Fruit fly (Drosophila melanogaster) whole organism, wandering third instar larva: ENCODE measurements around the gene CG10674.
A peak's percentile ranks its signal among the peaks of the same experiment; 100 is the strongest.

ENCODE experiments used
- Abd-B ChIP-seq: fragments of >200 bp; optimal IDR thresholded peaks from 2 replicates; lab custom pipeline; 2017; ENCODE audit warnings: missing biosample characterization, missing genetic modification characterization
- CG32264 ChIP-seq: fragments of 200-800 bp; sonication (Bioruptor generic); optimal IDR thresholded peaks from 2 replicates; lab custom pipeline; 2016; ENCODE audit warnings: missing biosample characterization, missing genetic modification characterization
- CG9705 ChIP-seq: fragments of 200-800 bp; sonication (Bioruptor generic); optimal IDR thresholded peaks from 2 replicates; lab custom pipeline; 2018; ENCODE audit warnings: missing biosample characterization, mild to moderate bottlenecking, missing genetic modification characterization
- CrebA ChIP-seq: fragments of 200-800 bp; sonication (Bioruptor generic); optimal IDR thresholded peaks from 2 replicates; lab custom pipeline; 2016; ENCODE audit warnings: missing biosample characterization, mild to moderate bottlenecking, missing genetic modification characterization, borderline replicate concordance
- Dfd ChIP-seq: fragments of >200 bp; optimal IDR thresholded peaks from 2 replicates; lab custom pipeline; 2017; ENCODE audit warnings: missing biosample characterization, missing genetic modification characterization
- Dif ChIP-seq: fragments of 200-275, 200-300 bp; sonication (Bioruptor generic); optimal IDR thresholded peaks from 2 replicates; lab custom pipeline; 2018; ENCODE audit warnings: missing biosample characterization, missing genetic modification characterization; ENCODE audit not compliant: partially characterized antibody
- GATAd ChIP-seq: sonication (Bioruptor generic); optimal IDR thresholded peaks from 2 replicates; lab custom pipeline; 2016; ENCODE audit warnings: missing biosample characterization, missing genetic modification characterization
- HLH106 ChIP-seq: fragments of 200-800 bp; optimal IDR thresholded peaks from 3 replicates; lab custom pipeline; 2019; ENCODE audit warnings: missing biosample characterization, mild to moderate bottlenecking, missing genetic modification characterization, moderate library complexity
- Hnf4 ChIP-seq: fragments of 200-800 bp; sonication (Bioruptor generic); optimal IDR thresholded peaks from 2 replicates; lab custom pipeline; 2016; ENCODE audit warnings: missing biosample characterization, mild to moderate bottlenecking, missing genetic modification characterization
- Hr78 ChIP-seq: fragments of >200 bp; optimal IDR thresholded peaks from 2 replicates; lab custom pipeline; 2017; ENCODE audit warnings: missing biosample characterization, missing genetic modification characterization
- Hr83 ChIP-seq: fragments of 200-300 bp; sonication (Bioruptor generic); optimal IDR thresholded peaks from 2 replicates; lab custom pipeline; 2016; ENCODE audit warnings: missing biosample characterization, mild to moderate bottlenecking, missing genetic modification characterization, moderate library complexity; ENCODE audit not compliant: poor library complexity, severe bottlenecking
- Jra ChIP-seq: sonication (Bioruptor generic); optimal IDR thresholded peaks from 2 replicates; lab custom pipeline; 2016; ENCODE audit warnings: missing biosample characterization, missing genetic modification characterization
- Mio ChIP-seq: sonication (Bioruptor generic); optimal IDR thresholded peaks from 2 replicates; lab custom pipeline; 2016; ENCODE audit warnings: missing biosample characterization, missing genetic modification characterization
- Myc ChIP-seq: fragments of >200 bp; optimal IDR thresholded peaks from 2 replicates; lab custom pipeline; 2017
- N ChIP-seq: fragments of >200 bp; optimal IDR thresholded peaks from 2 replicates; lab custom pipeline; 2018; ENCODE audit warnings: missing biosample characterization, missing external identifiers, missing genetic modification characterization
- OdsH ChIP-seq: fragments of 200-800 bp; sonication (Bioruptor generic); optimal IDR thresholded peaks from 2 replicates; lab custom pipeline; 2016; ENCODE audit warnings: missing biosample characterization, mild to moderate bottlenecking, missing genetic modification characterization
- Rel ChIP-seq, 2 experiments: fragments of 200-800 bp; sonication (Bioruptor generic) in 1 of 2; optimal IDR thresholded peaks; 2 replicates in 1 of 2; 3 replicates in 1 of 2; lab custom pipeline; 2016 to 2019; ENCODE audit warnings: mild to moderate bottlenecking in 2 of 2, missing biosample characterization in 2 of 2, missing genetic modification characterization in 2 of 2, moderate library complexity in 1 of 2
- Sp1 ChIP-seq: fragments of 200-800 bp; sonication (Bioruptor generic); optimal IDR thresholded peaks from 3 replicates; lab custom pipeline; 2019; ENCODE audit warnings: missing biosample characterization, mild to moderate bottlenecking, missing genetic modification characterization, moderate library complexity
- Vsx2 ChIP-seq: fragments of 200-300, 225-300 bp; sonication (Bioruptor generic); optimal IDR thresholded peaks from 2 replicates; lab custom pipeline; 2018; ENCODE audit warnings: missing biosample characterization, missing genetic modification characterization; ENCODE audit not compliant: partially characterized antibody
- br ChIP-seq: fragments of 200-800 bp; sonication (Bioruptor generic); optimal IDR thresholded peaks from 2 replicates; lab custom pipeline; 2016; ENCODE audit warnings: missing biosample characterization, missing genetic modification characterization
- brk ChIP-seq: fragments of 200-800 bp; sonication (Bioruptor generic); optimal IDR thresholded peaks from 2 replicates; lab custom pipeline; 2016; ENCODE audit warnings: missing biosample characterization, mild to moderate bottlenecking, missing genetic modification characterization
- dl ChIP-seq, 2 experiments: fragments of 175-275, 200-275 bp in 1 of 2; fragments of 200-275 bp in 1 of 2; sonication (Bioruptor generic); optimal IDR thresholded peaks; lab custom pipeline; 2018; ENCODE audit warnings: mild to moderate bottlenecking in 2 of 2, missing biosample characterization in 2 of 2, missing genetic modification characterization in 2 of 2, moderate library complexity in 2 of 2; ENCODE audit not compliant: partially characterized antibody in 2 of 2, insufficient read depth in 1 of 2
- dmrt93B ChIP-seq: fragments of 200-800 bp; sonication (Bioruptor generic); optimal IDR thresholded peaks from 2 replicates; lab custom pipeline; 2018; ENCODE audit warnings: missing biosample characterization, mild to moderate bottlenecking, missing genetic modification characterization
- dsf ChIP-seq: sonication (Bioruptor generic); optimal IDR thresholded peaks from 2 replicates; lab custom pipeline; 2016; ENCODE audit warnings: missing biosample characterization, missing genetic modification characterization, borderline replicate concordance
- ey ChIP-seq: fragments of 200-800 bp; sonication (Bioruptor generic); optimal IDR thresholded peaks from 2 replicates; lab custom pipeline; 2016; ENCODE audit warnings: missing biosample characterization, missing genetic modification characterization
- foxo ChIP-seq, 2 experiments: fragments of 200-800 bp; sonication (Bioruptor generic); optimal IDR thresholded peaks; 2 replicates in 1 of 2; 3 replicates in 1 of 2; lab custom pipeline; 2016 to 2017; ENCODE audit warnings: missing biosample characterization in 2 of 2, missing genetic modification characterization in 2 of 2
- fru ChIP-seq: fragments of 200-800 bp; sonication (Bioruptor generic); optimal IDR thresholded peaks from 3 replicates; lab custom pipeline; 2016; ENCODE audit warnings: missing biosample characterization, mild to moderate bottlenecking, missing genetic modification characterization
- h ChIP-seq: fragments of 200-800 bp; sonication (Bioruptor generic); optimal IDR thresholded peaks from 3 replicates; lab custom pipeline; 2016; ENCODE audit warnings: missing biosample characterization, mild to moderate bottlenecking, missing genetic modification characterization
- jim ChIP-seq: fragments of 175-275, 200-325 bp; sonication (Bioruptor generic); optimal IDR thresholded peaks from 2 replicates; lab custom pipeline; 2016; ENCODE audit warnings: missing biosample characterization, mild to moderate bottlenecking, missing genetic modification characterization
- lola ChIP-seq: fragments of >200 bp; optimal IDR thresholded peaks from 2 replicates; lab custom pipeline; 2017; ENCODE audit warnings: missing biosample characterization, missing genetic modification characterization
- pan ChIP-seq: fragments of >200 bp; optimal IDR thresholded peaks from 2 replicates; lab custom pipeline; 2017
- psq ChIP-seq: fragments of 200-800 bp; sonication (Bioruptor generic); optimal IDR thresholded peaks from 3 replicates; lab custom pipeline; 2017; ENCODE audit warnings: missing biosample characterization, mild to moderate bottlenecking, missing genetic modification characterization, moderate library complexity
- rgr ChIP-seq: fragments of 200-800 bp; sonication (Bioruptor generic); optimal IDR thresholded peaks from 3 replicates; lab custom pipeline; 2016; ENCODE audit warnings: missing biosample characterization, mild to moderate bottlenecking, missing genetic modification characterization
- sage ChIP-seq: fragments of 200-800 bp; sonication (Bioruptor generic); optimal IDR thresholded peaks from 2 replicates; lab custom pipeline; 2016; ENCODE audit warnings: missing biosample characterization, mild to moderate bottlenecking, missing genetic modification characterization
- sv ChIP-seq: fragments of 200-800 bp; sonication (Bioruptor generic); optimal IDR thresholded peaks from 3 replicates; lab custom pipeline; 2016; ENCODE audit warnings: missing biosample characterization, missing genetic modification characterization
- tai ChIP-seq: sonication (Bioruptor generic); optimal IDR thresholded peaks from 2 replicates; lab custom pipeline; 2016; ENCODE audit warnings: missing biosample characterization, missing genetic modification characterization
- usp ChIP-seq: fragments of >200 bp; optimal IDR thresholded peaks from 2 replicates; lab custom pipeline; 2017; ENCODE audit warnings: missing biosample characterization, missing genetic modification characterization
- woc ChIP-seq: sonication (Bioruptor generic); optimal IDR thresholded peaks from 2 replicates; lab custom pipeline; 2016; ENCODE audit warnings: missing biosample characterization, mild to moderate bottlenecking, missing genetic modification characterization

Gene CG10674

dm6 chr3L:5184502-5184859 is 48.4 kb upstream of the CG10674 start:
- TF ChIP-seq woc (GFP tag; lab: Kevin White, UChicago) (no peak), sage (GFP tag; lab: Kevin White, UChicago) (peak; percentile 41), pan (no peak), psq (peak; percentile 85), Sp1 (GFP tag; lab: Kevin White, UChicago) (no peak), GATAd (no peak), jim (no peak), fru (GFP tag; lab: Kevin White, UChicago) (no peak), HLH106 (tag; lab: Kevin White, UChicago) (no peak), h (GFP tag; lab: Kevin White, UChicago) (no peak), Hr83 (peak; percentile 50), foxo (GFP tag; optimal IDR thresholded peaks at IDR 0.05; lab: Kevin White, UChicago) (no peak), br (GFP tag; lab: Kevin White, UChicago) (no peak), Jra (GFP tag; lab: Kevin White, UChicago) (no peak), Vsx2 (GFP tag; lab: Kevin White, UChicago) (no peak), Dif (GFP tag; lab: Kevin White, UChicago) (no peak), tai (GFP tag; lab: Kevin White, UChicago) (no peak), CrebA (GFP tag; lab: Kevin White, UChicago) (peak; percentile 49), Dfd (GFP tag; lab: Kevin White, UChicago) (no peak), dl (GFP tag; optimal IDR thresholded peaks at IDR 0.05; lab: Kevin White, UChicago; ENCODE audit: insufficient read depth in 1 of 2, partially characterized antibody in 2 of 2) (peak in 1 of 2 experiments; percentile 48), CG32264 (GFP tag; lab: Kevin White, UChicago) (no peak), Abd-B (GFP tag; lab: Kevin White, UChicago) (no peak), ey (GFP tag; lab: Kevin White, UChicago) (no peak), Hnf4 (GFP tag; lab: Kevin White, UChicago) (peak; percentile 45), sv (GFP tag; lab: Kevin White, UChicago) (no peak), dsf (no peak), OdsH (no peak), Rel (GFP tag; optimal IDR thresholded peaks at IDR 0.05; lab: Kevin White, UChicago) (no peak), Rel (tag; optimal IDR thresholded peaks at IDR 0.05; lab: Kevin White, UChicago) (peak; percentile 19), rgr (GFP tag; lab: Kevin White, UChicago) (no peak), brk (no peak), lola (GFP tag; lab: Kevin White, UChicago) (no peak), CG9705 (GFP tag; lab: Kevin White, UChicago) (no peak), Hr78 (GFP tag; lab: Kevin White, UChicago) (no peak), N (GFP tag; lab: Kevin White, UChicago) (no peak), usp (GFP tag; lab: Kevin White, UChicago) (no peak), Myc (no peak), dmrt93B (GFP tag; lab: Kevin White, UChicago) (no peak), Mio (GFP tag; lab: Kevin White, UChicago) (no peak)

- TF ChIP-seq N (GFP tag; lab: Kevin White, UChicago) (no peak), GATAd (no peak), HLH106 (tag; lab: Kevin White, UChicago) (no peak), psq (no peak), pan (no peak)
These were observed 47.6 kb upstream of the CG10674 start for dm6 chr3L:5183662-5184061.

- TF ChIP-seq Rel (GFP tag; optimal IDR thresholded peaks at IDR 0.05; lab: Kevin White, UChicago) = no peak
- TF ChIP-seq Rel (tag; optimal IDR thresholded peaks at IDR 0.05; lab: Kevin White, UChicago) = peak; percentile 3
- TF ChIP-seq Mio (GFP tag; lab: Kevin White, UChicago) = no peak
- TF ChIP-seq dmrt93B (GFP tag; lab: Kevin White, UChicago) = peak; percentile 27
- TF ChIP-seq h (GFP tag; lab: Kevin White, UChicago) = peak; percentile 67
- TF ChIP-seq Myc = no peak
- peak; percentile 47 for TF ChIP-seq Sp1 (GFP tag; lab: Kevin White, UChicago)
- TF ChIP-seq HLH106 (tag; lab: Kevin White, UChicago) = peak; percentile 33
- no peak for TF ChIP-seq pan
- TF ChIP-seq sage (GFP tag; lab: Kevin White, UChicago) = peak; percentile 9
- no peak for TF ChIP-seq Hr83
- peak; percentile 37 for TF ChIP-seq fru (GFP tag; lab: Kevin White, UChicago)
- TF ChIP-seq OdsH = peak; percentile 43
- TF ChIP-seq tai (GFP tag; lab: Kevin White, UChicago) = no peak
- TF ChIP-seq Hnf4 (GFP tag; lab: Kevin White, UChicago) = peak; percentile 27
- TF ChIP-seq GATAd = peak; percentile 7
- TF ChIP-seq rgr (GFP tag; lab: Kevin White, UChicago) = peak; percentile 70
- TF ChIP-seq Vsx2 (GFP tag; lab: Kevin White, UChicago) = no peak
- no peak for TF ChIP-seq Abd-B (GFP tag; lab: Kevin White, UChicago)
- TF ChIP-seq foxo (GFP tag; optimal IDR thresholded peaks at IDR 0.05; lab: Kevin White, UChicago) = peak in 1 of 2 experiments; percentile 23
- TF ChIP-seq dsf = no peak
- peak; percentile 49 for TF ChIP-seq ey (GFP tag; lab: Kevin White, UChicago)
- peak; percentile 53 for TF ChIP-seq br (GFP tag; lab: Kevin White, UChicago)
- peak; percentile 17 for TF ChIP-seq Dif (GFP tag; lab: Kevin White, UChicago)
- TF ChIP-seq CG32264 (GFP tag; lab: Kevin White, UChicago) = peak; percentile 34
These were observed 47.0 kb upstream of the CG10674 start for dm6 chr3L:5182994-5183566.
